Worm (Caenorhabditis elegans) whole organism, L3 larva: ENCODE measurements around the gene Y105C5B.5.

Experiments
- ceh-28 ChIP-seq: fragments of 150-350 bp; optimal IDR thresholded peaks from 2 replicates; lab custom pipeline; 2014; ENCODE audit warnings: missing biosample characterization, missing genetic modification reagents, missing genetic modification characterization
- elt-2 ChIP-seq: sonication (generic microtip); optimal IDR thresholded peaks from 2 replicates; lab custom pipeline; 2016; ENCODE audit warnings: missing genetic modification reagents, mild to moderate bottlenecking, missing genetic modification characterization, missing compliant biosample characterization
- elt-3 ChIP-seq, 3 experiments: fragments of 150-350 bp in 1 of 3; sonication (generic microtip) in 2 of 3; optimal IDR thresholded peaks; 2 replicates in 2 of 3; 4 replicates in 1 of 3; lab custom pipeline; 2014 to 2017; ENCODE audit warnings: missing biosample characterization in 3 of 3, missing genetic modification characterization in 3 of 3
- zag-1 ChIP-seq: fragments of 150-350 bp; optimal IDR thresholded peaks from 2 replicates; lab custom pipeline; 2014; ENCODE audit warnings: missing biosample characterization, missing genetic modification characterization

ce11 chrIV:15937088-15937487, 36.1 kb upstream of the Y105C5B.5 start:
- TF ChIP-seq zag-1 (tag; lab: Kevin White, UChicago) (no peak), elt-2 (no peak), ceh-28 (tag; lab: Kevin White, UChicago) (no peak), elt-3 (tag; optimal IDR thresholded peaks at IDR 0.05; lab: Kevin White, UChicago) (no peak)
